Fruit fly (Drosophila melanogaster) whole organism, adult: ENCODE results near the gene NPFR.

Source experiments
- CG11617 ChIP-seq: fragments of 200-800 bp; sonication (Bioruptor generic); optimal IDR thresholded peaks from 2 replicates; lab custom pipeline; 2017; ENCODE audit warnings: mild to moderate bottlenecking, missing biosample characterization, missing genetic modification reagents, missing genetic modification characterization
- CG12768 ChIP-seq: fragments of 200-800 bp; sonication (Bioruptor generic); optimal IDR thresholded peaks from 2 replicates; lab custom pipeline; 2017; ENCODE audit warnings: missing biosample characterization, missing genetic modification characterization, mild to moderate bottlenecking, moderate library complexity, missing genetic modification reagents
- CG14711 ChIP-seq: fragments of 200-800 bp; sonication (Bioruptor generic); optimal IDR thresholded peaks from 2 replicates; lab custom pipeline; 2018; ENCODE audit warnings: missing biosample characterization, mild to moderate bottlenecking, missing genetic modification characterization, moderate library complexity
- CG1620 ChIP-seq: fragments of 200-800 bp; sonication (Bioruptor generic); optimal IDR thresholded peaks from 2 replicates; lab custom pipeline; 2016; ENCODE audit warnings: missing biosample characterization, missing genetic modification characterization
- CG33017 ChIP-seq: fragments of 200-800 bp; sonication (Bioruptor generic); optimal IDR thresholded peaks from 2 replicates; lab custom pipeline; 2018; ENCODE audit warnings: missing biosample characterization, mild to moderate bottlenecking, missing genetic modification characterization, moderate library complexity
- CG5204 ChIP-seq: fragments of 200-800 bp; sonication (Bioruptor generic); optimal IDR thresholded peaks from 2 replicates; lab custom pipeline; 2016; ENCODE audit warnings: missing biosample characterization, missing genetic modification characterization
- CG7045 ChIP-seq: fragments of 200-800 bp; sonication (Bioruptor generic); optimal IDR thresholded peaks from 2 replicates; lab custom pipeline; 2017; ENCODE audit warnings: missing biosample characterization, mild to moderate bottlenecking, missing genetic modification characterization
- CG7101 ChIP-seq: fragments of 200-800 bp; sonication (Bioruptor generic); optimal IDR thresholded peaks from 2 replicates; lab custom pipeline; 2018; ENCODE audit warnings: missing biosample characterization, mild to moderate bottlenecking, missing genetic modification characterization, moderate library complexity
- Clk ChIP-seq: fragments of 200-800 bp; sonication (Bioruptor generic); optimal IDR thresholded peaks from 2 replicates; lab custom pipeline; 2017; ENCODE audit warnings: missing biosample characterization, missing genetic modification characterization
- Crg-1 ChIP-seq: fragments of 200-800 bp; sonication (Bioruptor generic); optimal IDR thresholded peaks from 2 replicates; lab custom pipeline; 2016; ENCODE audit warnings: missing biosample characterization, missing genetic modification characterization
- Hr96 ChIP-seq: fragments of 200-800 bp; sonication (Bioruptor generic); optimal IDR thresholded peaks from 2 replicates; lab custom pipeline; 2016; ENCODE audit warnings: missing biosample characterization, missing genetic modification characterization
- Mnt ChIP-seq: fragments of 200-800 bp; sonication (Bioruptor generic); optimal IDR thresholded peaks from 2 replicates; lab custom pipeline; 2016; ENCODE audit warnings: missing biosample characterization, mild to moderate bottlenecking, missing genetic modification characterization
- bab1 ChIP-seq: fragments of 200-800 bp; sonication (Bioruptor generic); optimal IDR thresholded peaks from 3 replicates; lab custom pipeline; 2019; ENCODE audit warnings: missing biosample characterization, mild to moderate bottlenecking, missing genetic modification characterization, moderate library complexity
- cic ChIP-seq: fragments of 200-800 bp; sonication (Bioruptor generic); optimal IDR thresholded peaks from 2 replicates; lab custom pipeline; 2017; ENCODE audit warnings: missing biosample characterization, mild to moderate bottlenecking, missing genetic modification characterization, moderate library complexity
- cnc ChIP-seq, 2 experiments: fragments of >200 bp; optimal IDR thresholded peaks; 2 replicates each; lab custom pipeline; 2017
- kay ChIP-seq: fragments of 200-800 bp; sonication (Bioruptor generic); peaks from one replicate; lab custom pipeline; 2016; ENCODE audit warnings: missing biosample characterization, missing genetic modification characterization, borderline replicate concordance
- ovo ChIP-seq: fragments of 200-800 bp; sonication (Bioruptor generic); optimal IDR thresholded peaks from 2 replicates; lab custom pipeline; 2016; ENCODE audit warnings: missing biosample characterization, missing genetic modification characterization
- pad ChIP-seq: fragments of 200-800 bp; sonication (Bioruptor generic); optimal IDR thresholded peaks from 3 replicates; lab custom pipeline; 2017; ENCODE audit warnings: missing biosample characterization, missing genetic modification characterization, mild to moderate bottlenecking, moderate library complexity, missing genetic modification reagents
- tj ChIP-seq: fragments of 200-800 bp; sonication (Bioruptor generic); optimal IDR thresholded peaks from 3 replicates; lab custom pipeline; 2017; ENCODE audit warnings: missing biosample characterization, mild to moderate bottlenecking, missing genetic modification characterization, moderate library complexity
- toe ChIP-seq: fragments of 200-800 bp; sonication (Bioruptor generic); optimal IDR thresholded peaks from 2 replicates; lab custom pipeline; 2016; ENCODE audit warnings: missing biosample characterization, missing genetic modification characterization

NPFR gene

DNA sequence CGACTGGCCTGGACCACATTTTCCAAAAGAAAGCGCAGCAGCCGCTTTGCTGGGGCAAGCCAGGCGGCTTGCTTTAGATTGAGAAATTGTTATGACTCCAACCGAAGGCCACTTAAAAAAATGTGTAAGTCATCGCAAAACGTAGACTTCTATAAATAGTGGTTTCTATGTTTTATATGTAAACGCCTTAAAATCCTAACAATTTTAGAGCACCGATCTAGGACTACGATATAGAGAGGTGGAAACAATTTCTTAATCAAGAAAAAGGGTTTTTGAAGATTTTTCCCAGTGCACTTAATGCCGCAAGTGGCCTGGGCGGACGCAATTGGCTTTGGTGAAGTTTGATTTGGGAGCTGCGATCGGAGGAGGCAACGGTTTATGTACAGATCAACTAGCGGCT is 27.1 kb downstream of the NPFR start:
- TF ChIP-seq Hr96 (GFP tag; lab: Kevin White, UChicago) (no peak), Crg-1 (GFP tag; lab: Kevin White, UChicago) (no peak), CG5204 (GFP tag; lab: Kevin White, UChicago) (no peak), Mnt (GFP tag; lab: Kevin White, UChicago) (no peak), CG1620 (GFP tag; lab: Kevin White, UChicago) (no peak), ovo (no peak), Clk (GFP tag; lab: Kevin White, UChicago) (no peak), CG7045 (GFP tag; lab: Kevin White, UChicago) (no peak), CG14711 (tag; lab: Kevin White, UChicago) (no peak), CG7101 (tag; lab: Kevin White, UChicago) (no peak), tj (GFP tag; lab: Kevin White, UChicago) (no peak), toe (GFP tag; lab: Kevin White, UChicago) (no peak), CG11617 (GFP tag; lab: Kevin White, UChicago) (no peak)

DNA sequence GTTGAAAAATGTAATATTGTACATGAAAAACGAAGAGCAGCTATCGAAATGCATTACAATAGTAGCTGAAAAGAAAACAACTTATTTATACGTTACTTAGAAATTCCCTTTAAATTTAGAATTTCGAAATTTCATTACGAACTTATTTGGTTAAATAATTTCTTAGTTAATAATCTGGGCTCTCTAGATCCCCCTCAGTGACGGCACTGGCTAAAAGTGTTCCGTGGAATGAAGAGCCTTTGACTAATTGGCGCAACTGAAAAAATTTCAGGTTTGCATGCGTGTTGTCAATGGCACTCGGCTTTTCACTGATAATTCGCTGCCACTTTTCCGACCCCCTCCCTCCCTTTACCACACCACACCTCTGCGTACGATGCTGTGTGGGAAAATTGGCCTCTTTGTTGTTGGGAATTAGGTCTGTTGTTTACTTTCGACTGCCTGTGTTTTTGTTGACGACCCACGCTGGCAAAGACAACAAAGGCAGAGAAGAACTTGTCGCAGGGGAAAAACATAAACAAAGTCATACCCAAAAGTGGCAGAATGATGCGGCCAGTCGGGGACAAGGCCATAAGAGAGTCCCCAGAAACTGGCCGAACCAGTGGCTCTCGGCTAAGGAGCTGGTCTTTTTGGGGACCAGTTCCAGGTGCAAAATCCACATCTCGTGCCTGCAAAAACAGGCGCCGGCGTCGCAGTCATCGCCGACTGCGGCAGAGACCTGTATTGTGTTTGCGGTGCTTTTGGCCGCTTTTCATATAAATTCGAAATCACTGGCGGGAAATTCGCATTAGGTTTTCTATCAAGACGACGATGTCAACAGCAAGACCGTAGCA is 28.2 kb downstream of the NPFR start, which contains the start of gene Osi3:
Gene Osi3 (plus strand): TSS at position 780 of the 830 bp plus-strand sequence.
- TF ChIP-seq Clk (GFP tag; lab: Kevin White, UChicago) (no peak), CG12768 (GFP tag; lab: Kevin White, UChicago) (no peak)

DNA sequence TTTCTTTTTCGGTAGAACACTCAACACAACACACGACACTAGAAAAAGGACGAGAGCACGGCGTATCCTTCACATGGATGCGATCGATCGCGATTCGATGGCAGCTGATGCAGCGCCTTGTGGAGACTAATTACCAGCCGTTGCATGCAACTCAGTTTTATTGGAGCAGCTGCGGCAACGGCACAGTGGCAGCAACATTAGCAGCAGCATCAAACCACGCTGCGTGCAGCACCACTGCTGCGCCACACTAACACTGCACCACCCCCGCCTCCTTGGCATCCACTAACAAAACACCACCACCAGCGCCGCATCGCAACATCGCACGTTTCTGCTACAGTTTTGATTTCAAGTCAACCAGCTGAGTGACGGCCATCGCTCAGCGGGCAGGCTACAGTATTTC is 34.6 kb downstream of the NPFR start, which contains the start of gene Osi4:
Gene Osi4 (minus strand): TSS at position 101 of the 400 bp plus-strand sequence.
- no peak for TF ChIP-seq Crg-1 (GFP tag; lab: Kevin White, UChicago)

DNA sequence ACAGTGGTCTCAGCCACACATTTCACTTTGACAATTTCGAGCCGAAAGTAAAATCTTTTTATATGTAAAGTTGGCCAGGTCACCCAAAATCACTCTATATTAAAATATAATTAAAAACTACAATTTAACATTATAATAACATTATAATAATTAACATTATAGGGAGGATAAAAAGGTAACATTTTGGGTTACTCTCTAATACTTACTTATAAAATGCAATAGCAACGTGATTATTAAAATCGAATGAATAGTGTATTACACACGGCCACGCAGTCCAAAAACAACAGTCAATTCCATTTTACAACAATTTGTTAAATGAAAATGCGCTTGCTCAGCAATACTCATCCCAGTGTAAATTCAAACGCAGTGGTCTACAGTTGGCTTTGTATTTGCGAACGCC is 35.0 kb downstream of the NPFR start:
- TF ChIP-seq CG7101 (tag; lab: Kevin White, UChicago) (no peak), pad (GFP tag; lab: Kevin White, UChicago) (no peak), bab1 (GFP tag; lab: Kevin White, UChicago) (no peak), CG12768 (GFP tag; lab: Kevin White, UChicago) (no peak), Mnt (GFP tag; lab: Kevin White, UChicago) (no peak), Crg-1 (GFP tag; lab: Kevin White, UChicago) (no peak), kay (GFP tag; lab: Kevin White, UChicago) (no peak), CG5204 (GFP tag; lab: Kevin White, UChicago) (no peak), cic (no peak), CG1620 (GFP tag; lab: Kevin White, UChicago) (no peak), CG14711 (tag; lab: Kevin White, UChicago) (no peak), toe (GFP tag; lab: Kevin White, UChicago) (no peak), Clk (GFP tag; lab: Kevin White, UChicago) (no peak), CG33017 (tag; lab: Kevin White, UChicago) (no peak), Hr96 (GFP tag; lab: Kevin White, UChicago) (no peak), ovo (no peak), cnc (optimal IDR thresholded peaks at IDR 0.05; lab: Kevin White, UChicago) (no peak), CG11617 (GFP tag; lab: Kevin White, UChicago) (no peak)

DNA sequence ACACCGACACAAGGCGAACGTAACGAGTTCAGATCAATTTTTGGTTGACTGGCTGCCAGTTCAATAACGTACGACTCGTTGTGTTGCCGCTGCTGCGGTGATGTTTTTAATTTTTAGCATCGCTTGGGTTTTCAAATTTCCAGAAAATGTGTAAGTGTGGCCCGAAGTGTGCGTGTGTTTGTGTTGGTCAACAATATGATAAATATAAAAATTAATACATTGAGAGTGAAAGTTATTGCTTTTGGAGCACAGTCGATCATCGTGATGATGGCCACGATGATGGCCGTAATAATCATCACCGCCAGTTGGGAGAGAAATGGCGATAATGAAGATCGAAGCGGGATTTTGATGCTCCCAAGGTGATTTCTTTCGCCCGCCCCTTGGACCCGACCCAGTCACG is 39.0 kb downstream of the NPFR start:
- no peak for TF ChIP-seq CG5204 (GFP tag; lab: Kevin White, UChicago)
- no peak for TF ChIP-seq Hr96 (GFP tag; lab: Kevin White, UChicago)
- TF ChIP-seq Mnt (GFP tag; lab: Kevin White, UChicago), result no peak
- TF ChIP-seq CG7045 (GFP tag; lab: Kevin White, UChicago), result no peak
- TF ChIP-seq cnc (optimal IDR thresholded peaks at IDR 0.05; lab: Kevin White, UChicago), result no peak
- no peak for TF ChIP-seq Clk (GFP tag; lab: Kevin White, UChicago)
- no peak for TF ChIP-seq CG7101 (tag; lab: Kevin White, UChicago)
- TF ChIP-seq cic, result no peak
- TF ChIP-seq toe (GFP tag; lab: Kevin White, UChicago), result no peak
- no peak for TF ChIP-seq ovo
- TF ChIP-seq tj (GFP tag; lab: Kevin White, UChicago), result no peak
- no peak for TF ChIP-seq CG1620 (GFP tag; lab: Kevin White, UChicago)
- TF ChIP-seq bab1 (GFP tag; lab: Kevin White, UChicago), result no peak
- no peak for TF ChIP-seq CG12768 (GFP tag; lab: Kevin White, UChicago)
- TF ChIP-seq CG11617 (GFP tag; lab: Kevin White, UChicago), result no peak
- TF ChIP-seq CG14711 (tag; lab: Kevin White, UChicago), result no peak
- TF ChIP-seq pad (GFP tag; lab: Kevin White, UChicago), result no peak
- TF ChIP-seq Crg-1 (GFP tag; lab: Kevin White, UChicago), result no peak
- TF ChIP-seq CG33017 (tag; lab: Kevin White, UChicago), result no peak
- TF ChIP-seq kay (GFP tag; lab: Kevin White, UChicago), result no peak

DNA sequence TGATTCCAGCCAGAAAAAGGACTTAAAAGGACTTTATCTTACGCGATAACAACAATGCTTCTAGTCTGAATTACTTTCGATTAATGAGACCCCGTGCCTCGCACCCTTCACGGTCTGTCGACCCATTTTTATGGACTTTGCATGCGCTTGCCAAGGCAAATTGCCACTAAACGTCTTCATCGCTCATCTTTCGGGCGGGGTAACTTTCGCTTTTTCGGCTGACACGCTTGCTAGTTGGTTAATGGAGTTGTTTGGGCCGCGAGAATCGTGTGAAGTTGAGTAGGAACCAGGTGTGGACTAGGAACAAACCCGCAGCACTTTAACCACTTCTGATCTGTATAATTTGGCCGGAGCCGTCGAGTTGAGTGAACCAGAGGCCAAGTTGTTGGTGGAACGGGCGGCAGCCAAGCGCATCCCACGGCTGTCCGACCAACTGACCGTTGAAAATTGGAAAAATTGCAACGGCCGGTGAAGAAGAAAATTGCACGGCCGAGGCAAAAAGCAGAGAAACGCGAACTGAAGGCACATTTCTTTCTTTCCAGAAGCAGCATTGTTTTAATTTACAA is 40.0 kb downstream of the NPFR start, which contains the start of gene Osi5:
Gene Osi5 (plus strand): TSS at position 516 of the 566 bp plus-strand sequence.
- no peak for TF ChIP-seq cnc (optimal IDR thresholded peaks at IDR 0.05; lab: Kevin White, UChicago)
- TF ChIP-seq CG1620 (GFP tag; lab: Kevin White, UChicago), result no peak
- TF ChIP-seq CG7045 (GFP tag; lab: Kevin White, UChicago), result no peak
- TF ChIP-seq CG14711 (tag; lab: Kevin White, UChicago), result no peak
- no peak for TF ChIP-seq Hr96 (GFP tag; lab: Kevin White, UChicago)
- TF ChIP-seq CG7101 (tag; lab: Kevin White, UChicago), result no peak
- no peak for TF ChIP-seq CG11617 (GFP tag; lab: Kevin White, UChicago)
- no peak for TF ChIP-seq CG5204 (GFP tag; lab: Kevin White, UChicago)
- no peak for TF ChIP-seq toe (GFP tag; lab: Kevin White, UChicago)
- no peak for TF ChIP-seq pad (GFP tag; lab: Kevin White, UChicago)
- no peak for TF ChIP-seq tj (GFP tag; lab: Kevin White, UChicago)
- no peak for TF ChIP-seq Crg-1 (GFP tag; lab: Kevin White, UChicago)
- no peak for TF ChIP-seq CG33017 (tag; lab: Kevin White, UChicago)
- TF ChIP-seq cic, result no peak
- TF ChIP-seq Mnt (GFP tag; lab: Kevin White, UChicago), result no peak
- TF ChIP-seq bab1 (GFP tag; lab: Kevin White, UChicago), result no peak
